Fruit fly (Drosophila melanogaster): Measurements from ENCODE around the gene CG7778.

CG7778 gene

dm6 chr2L:8384108-8384601, 37.7 kb downstream of the CG7778 start, which contains the start of the genes Dad1 and CG13384 (continued):
- TF ChIP-seq Gug (GFP tag; IDR thresholded peaks at IDR 0.05) (peak; percentile 78), Meics (GFP tag; optimal IDR thresholded peaks at IDR 0.05) (peak; percentile 95), H15 (GFP tag; IDR thresholded peaks at IDR 0.05) (peak; percentile 64; the same call in 1 of the 3 replicates), CG9876 (GFP tag; optimal IDR thresholded peaks at IDR 0.05) (peak; percentile 1), CG3407 (GFP tag; optimal IDR thresholded peaks at IDR 0.05) (peak; percentile 78), slbo (GFP tag; IDR thresholded peaks at IDR 0.05) (peak; percentile 96), exex (tag; optimal IDR thresholded peaks at IDR 0.05) (peak; percentile 90), trh (GFP tag; optimal IDR thresholded peaks at IDR 0.05) (peak; percentile 78), her (GFP tag; optimal IDR thresholded peaks at IDR 0.05) (peak; percentile 26), CG4328 (GFP tag; optimal IDR thresholded peaks at IDR 0.05) (peak; percentile 89), CG9817 (tag; optimal IDR thresholded peaks at IDR 0.05) (peak; percentile 94), ato (GFP tag; IDR thresholded peaks at IDR 0.05; ENCODE audit: partially characterized antibody) (0 out of 2 replicates have a peak, but pooled peaks have one; percentile 23), tll (GFP tag; optimal IDR thresholded peaks at IDR 0.05) (peak in 1 of 2 experiments; percentile 50), Vsx1 (GFP tag; optimal IDR thresholded peaks at IDR 0.05) (peak; percentile 78), CG11085 (GFP tag; IDR thresholded peaks at IDR 0.05) (peak; percentile 91), lab (GFP tag; optimal IDR thresholded peaks at IDR 0.05) (peak; percentile 95), CG17359 (tag; optimal IDR thresholded peaks at IDR 0.05) (peak; percentile 92), CG17186 (GFP tag; optimal IDR thresholded peaks at IDR 0.05) (peak; percentile 59), onecut (GFP tag; IDR thresholded peaks at IDR 0.05) (peak; percentile 71), CG33213 (GFP tag; optimal IDR thresholded peaks at IDR 0.05) (no peak), cas (GFP tag; IDR thresholded peaks at IDR 0.05) (peak; percentile 84), Dbx (GFP tag; IDR thresholded peaks at IDR 0.05) (peak; percentile 93), NFAT (GFP tag; IDR thresholded peaks at IDR 0.05) (peak; percentile 81), Fer3 (tag; optimal IDR thresholded peaks at IDR 0.05) (peak; percentile 95), CG6254 (GFP tag; optimal IDR thresholded peaks at IDR 0.05) (peak; percentile 71), gem (tag; optimal IDR thresholded peaks at IDR 0.05) (peak; percentile 97), odd (GFP tag; optimal IDR thresholded peaks at IDR 0.05) (peak; percentile 87), nau (GFP tag; optimal IDR thresholded peaks at IDR 0.05) (no peak), Oli (tag; optimal IDR thresholded peaks at IDR 0.05) (peak; percentile 91), CG11560 (tag; IDR thresholded peaks at IDR 0.05) (peak; percentile 82), pan (optimal IDR thresholded peaks at IDR 0.05) (no peak), pan (GFP tag; optimal IDR thresholded peaks at IDR 0.05 in 1 of 2, IDR thresholded peaks at IDR 0.05 in 1 of 2) (peak in 1 of 2 experiments; percentile 93), MTF-1 (GFP tag; optimal IDR thresholded peaks at IDR 0.05; ENCODE audit: borderline replicate concordance) (peak; percentile 64), dysf (GFP tag; IDR thresholded peaks at IDR 0.05) (peak; percentile 96), YL-1 (GFP tag; optimal IDR thresholded peaks at IDR 0.05) (peak; percentile 54), CG16813 (GFP tag; IDR thresholded peaks at IDR 0.05; ENCODE audit: partially characterized antibody) (peak; percentile 51; the same call in 1 of the 3 replicates), CG18764 (GFP tag; optimal IDR thresholded peaks at IDR 0.05) (peak; percentile 83), bcd (GFP tag; optimal IDR thresholded peaks at IDR 0.05) (peak; percentile 92), gt (GFP tag; IDR thresholded peaks at IDR 0.05) (peak; percentile 77), gro (GFP tag; optimal IDR thresholded peaks at IDR 0.05) (peak; percentile 20), CG7372 (GFP tag; IDR thresholded peaks at IDR 0.05) (peak; percentile 91), lola (GFP tag; optimal IDR thresholded peaks at IDR 0.05) (peak in 1 of 3 experiments; percentile 93), CG10267 (tag; optimal IDR thresholded peaks at IDR 0.05) (peak; percentile 92), pho (GFP tag; optimal IDR thresholded peaks at IDR 0.05) (peak; percentile 81), Atf-2 (GFP tag; optimal IDR thresholded peaks at IDR 0.05) (peak; percentile 21), Atf6 (GFP tag; IDR thresholded peaks at IDR 0.05) (peak; percentile 93), Trl (optimal IDR thresholded peaks at IDR 0.05) (no peak), Trl (GFP tag; optimal IDR thresholded peaks at IDR 0.05) (peak; percentile 55), sens (GFP tag) (peak; percentile 68), kni (GFP tag; optimal IDR thresholded peaks at IDR 0.05) (peak; percentile 59)

Measured in whole organism, embryonic.